Fruit fly (Drosophila melanogaster): ENCODE measurements around the gene Gtpx.
A peak's percentile ranks its signal among the peaks of the same experiment; 100 is the strongest.

The Gtpx gene

DNA sequence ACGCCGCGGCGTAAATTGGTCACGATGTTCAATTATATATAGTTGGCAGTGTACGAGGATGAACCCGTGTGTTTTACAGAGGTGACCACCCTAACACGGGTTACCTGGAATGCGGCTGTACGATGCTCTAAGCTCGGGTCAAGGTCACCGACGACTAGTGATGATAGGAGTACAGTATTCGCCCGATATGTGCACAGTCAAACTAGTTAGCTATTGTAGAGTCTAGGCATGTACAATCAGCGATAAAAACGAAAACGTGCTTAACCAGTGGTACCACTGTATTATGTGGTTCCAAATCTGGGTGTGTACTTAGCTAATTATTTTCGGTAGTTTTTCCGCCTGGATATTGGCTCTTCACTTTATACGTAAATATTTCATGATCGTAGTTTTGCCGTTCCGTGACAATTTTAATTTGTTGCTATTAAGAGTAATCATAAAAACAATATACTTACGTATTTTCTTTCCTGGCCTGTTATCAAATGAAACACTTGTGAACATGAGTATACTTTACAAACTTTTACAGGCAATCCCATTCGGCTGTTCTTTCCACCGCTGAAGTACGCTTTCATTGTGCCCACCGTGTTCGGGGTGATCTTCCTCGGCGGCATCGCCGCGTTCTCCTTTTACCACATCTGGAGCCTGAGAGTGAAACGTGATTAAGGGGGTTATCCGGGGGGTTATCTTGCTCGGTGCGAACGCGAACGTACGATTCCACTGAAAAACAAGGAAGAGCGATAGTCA is 5.9 kb upstream of the Gtpx start (continued):
- TF ChIP-seq CG7987 (GFP tag; optimal IDR thresholded peaks at IDR 0.05) (no peak), lmd (GFP tag; IDR thresholded peaks at IDR 0.05) (peak; percentile 19; the same call in 1 of the 2 replicates), grn (GFP tag; optimal IDR thresholded peaks at IDR 0.05) (no peak), CG6854 (GFP tag; optimal IDR thresholded peaks at IDR 0.05) (no peak), her (GFP tag; optimal IDR thresholded peaks at IDR 0.05) (peak; percentile 22), CG2875 (GFP tag; optimal IDR thresholded peaks at IDR 0.05) (no peak), hkb (optimal IDR thresholded peaks at IDR 0.05) (no peak), hkb (GFP tag; IDR thresholded peaks at IDR 0.05) (0 out of 2 replicates have a peak, but pooled peaks have one; percentile 49), zen2 (GFP tag; IDR thresholded peaks at IDR 0.05; ENCODE audit: partially characterized antibody) (no peak), CG1024 (GFP tag; IDR thresholded peaks at IDR 0.05) (no peak), lbe (GFP tag; optimal IDR thresholded peaks at IDR 0.05) (no peak), Nf-YA (GFP tag; IDR thresholded peaks at IDR 0.05) (no peak), ind (GFP tag; optimal IDR thresholded peaks at IDR 0.05) (peak; percentile 39), ro (GFP tag; IDR thresholded peaks at IDR 0.05) (no peak), trem (tag; optimal IDR thresholded peaks at IDR 0.05) (no peak), nau (GFP tag; optimal IDR thresholded peaks at IDR 0.05) (no peak), CG15601 (tag; optimal IDR thresholded peaks at IDR 0.05) (no peak), CG30020 (tag; optimal IDR thresholded peaks at IDR 0.05) (no peak), MTF-1 (GFP tag; optimal IDR thresholded peaks at IDR 0.05; ENCODE audit: borderline replicate concordance) (no peak), ab (GFP tag; optimal IDR thresholded peaks at IDR 0.05) (no peak), CG17612 (GFP tag; IDR thresholded peaks at IDR 0.05) (no peak), CG2199 (GFP tag; IDR thresholded peaks at IDR 0.05) (no peak), vnd (GFP tag; IDR thresholded peaks at IDR 0.05; ENCODE audit: partially characterized antibody) (no peak), salm (tag; optimal IDR thresholded peaks at IDR 0.05) (no peak), CG9876 (GFP tag; optimal IDR thresholded peaks at IDR 0.05) (no peak), Ptx1 (GFP tag; IDR thresholded peaks at IDR 0.05) (peak; percentile 38; the same call in 1 of the 2 replicates), B-H2 (GFP tag; optimal IDR thresholded peaks at IDR 0.05) (no peak), lilli (GFP tag; optimal IDR thresholded peaks at IDR 0.05) (peak; percentile 50), CG8359 (GFP tag; optimal IDR thresholded peaks at IDR 0.05; ENCODE audit: borderline replicate concordance) (no peak), fu2 (GFP tag; optimal IDR thresholded peaks at IDR 0.05) (no peak), CG9797 (GFP tag; optimal IDR thresholded peaks at IDR 0.05) (no peak), CG12391 (tag; optimal IDR thresholded peaks at IDR 0.05) (no peak), abd-A (tag; optimal IDR thresholded peaks at IDR 0.05) (no peak), CTCF (GFP tag; optimal IDR thresholded peaks at IDR 0.05) (no peak), CG13424 (tag; optimal IDR thresholded peaks at IDR 0.05) (peak; percentile 3), Dbx (GFP tag; IDR thresholded peaks at IDR 0.05) (no peak), yki (optimal IDR thresholded peaks at IDR 0.05) (no peak), CG2712 (tag; optimal IDR thresholded peaks at IDR 0.05) (no peak), CG6813 (GFP tag; optimal IDR thresholded peaks at IDR 0.05) (no peak), Taf1 (GFP tag; IDR thresholded peaks at IDR 0.05) (0 out of 2 replicates have a peak, but pooled peaks have one; percentile 21), Jarid2 (GFP tag; optimal IDR thresholded peaks at IDR 0.05) (no peak), Lpt (GFP tag; optimal IDR thresholded peaks at IDR 0.05) (no peak), CG12104 (GFP tag; optimal IDR thresholded peaks at IDR 0.05) (no peak), gcm2 (GFP tag; optimal IDR thresholded peaks at IDR 0.05) (no peak), so (GFP tag; IDR thresholded peaks at IDR 0.05) (no peak), CG6791 (GFP tag; IDR thresholded peaks at IDR 0.05; ENCODE audit: partially characterized antibody) (no peak), CG15011 (GFP tag; optimal IDR thresholded peaks at IDR 0.05) (no peak), kah (GFP tag; optimal IDR thresholded peaks at IDR 0.05) (no peak), cato (GFP tag; optimal IDR thresholded peaks at IDR 0.05; ENCODE audit: borderline replicate concordance) (no peak), Six4 (GFP tag; optimal IDR thresholded peaks at IDR 0.05) (no peak), maf-S (GFP tag; optimal IDR thresholded peaks at IDR 0.05) (no peak)
